Fruit fly (Drosophila melanogaster) Kc167 (cell line): ENCODE data around the gene Prosbeta6.

Source experiments
- Myc ChIP-seq: fragments of >200 bp; optimal IDR thresholded peaks from 2 replicates; lab custom pipeline; 2017; ENCODE audit warnings: missing external identifiers
- Sin3A ChIP-seq: fragments of >200 bp; optimal IDR thresholded peaks from 2 replicates; lab custom pipeline; 2018; ENCODE audit warnings: missing external identifiers
- h ChIP-seq: fragments of >200 bp; optimal IDR thresholded peaks from 3 replicates; lab custom pipeline; 2018; ENCODE audit warnings: missing external identifiers
- insv ChIP-seq: fragments of >200 bp; optimal IDR thresholded peaks from 3 replicates; lab custom pipeline; 2018; ENCODE audit warnings: missing external identifiers
- psq ChIP-seq: fragments of >200 bp; optimal IDR thresholded peaks from 2 replicates; lab custom pipeline; 2017; ENCODE audit warnings: missing external identifiers
- ttk ChIP-seq: sonication (Bioruptor generic); optimal IDR thresholded peaks from 2 replicates; lab custom pipeline; 2017; ENCODE audit warnings: missing external identifiers

Prosbeta6 gene

DNA sequence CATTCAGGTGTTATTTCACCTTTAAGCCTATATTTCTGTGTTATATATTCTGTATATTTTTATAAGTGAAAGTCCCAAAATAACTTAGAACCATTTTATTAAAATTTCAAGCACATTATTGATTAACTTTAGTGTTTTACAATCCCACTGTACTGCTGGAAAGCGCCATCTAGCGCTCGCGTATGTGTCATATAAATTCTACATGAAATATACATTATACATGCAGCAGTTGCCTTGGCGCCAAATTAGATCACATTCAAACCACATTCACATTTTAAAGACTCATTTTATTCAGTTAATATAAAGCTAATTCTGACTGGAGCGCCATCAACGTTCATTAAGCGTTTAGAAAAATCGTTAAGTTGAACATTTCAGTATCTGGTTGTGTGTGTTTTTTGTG is 46.9 kb downstream of the Prosbeta6 start:
- TF ChIP-seq h (lab: Kevin White, UChicago) (no peak), Sin3A (no peak), ttk (no peak), insv (no peak), psq (lab: Kevin White, UChicago) (no peak), Myc (lab: Kevin White, UChicago) (no peak)
